Fruit fly (Drosophila melanogaster) whole organism, pupa: ENCODE results near the gene TwdlT.

Experiments used
- CG10348 ChIP-seq: fragments of 200-800 bp; sonication (Bioruptor generic); IDR thresholded peaks from 2 replicates; pipeline ENCODE4 v1.3.6; 2022; ENCODE audit warnings: missing biosample characterization, missing genetic modification characterization
- CG12605 ChIP-seq: fragments of 200-800 bp; sonication (Bioruptor generic); IDR thresholded peaks from 2 replicates; pipeline ENCODE4 v1.3.6; 2022; ENCODE audit warnings: missing biosample characterization, missing genetic modification characterization
- CG13204 ChIP-seq: fragments of 200-800 bp; sonication (Bioruptor generic); optimal IDR thresholded peaks from 2 replicates; lab custom pipeline; 2018; ENCODE audit warnings: missing biosample characterization, mild to moderate bottlenecking, missing genetic modification characterization, moderate library complexity
- CG14655 ChIP-seq: fragments of 200-800 bp; sonication (Bioruptor generic); optimal IDR thresholded peaks from 3 replicates; lab custom pipeline; 2017; ENCODE audit warnings: mild to moderate bottlenecking, missing biosample characterization, missing genetic modification reagents, missing genetic modification characterization
- CG15710 ChIP-seq: fragments of 200-800 bp; sonication (Bioruptor generic); optimal IDR thresholded peaks from 2 replicates; lab custom pipeline; 2018; ENCODE audit warnings: missing biosample characterization, mild to moderate bottlenecking, missing genetic modification characterization, moderate library complexity
- CG17806 ChIP-seq: fragments of 200-800 bp; sonication (Bioruptor generic); optimal IDR thresholded peaks from 2 replicates; lab custom pipeline; 2018; ENCODE audit warnings: missing biosample characterization, mild to moderate bottlenecking, missing genetic modification characterization, moderate library complexity
- CG32121 ChIP-seq: fragments of 200-800 bp; sonication (Bioruptor generic); IDR thresholded peaks from 2 replicates; pipeline ENCODE4 v1.3.6; 2022; ENCODE audit warnings: missing biosample characterization, missing genetic modification characterization
- CG34367 ChIP-seq: fragments of 200-800 bp; sonication (Bioruptor generic); optimal IDR thresholded peaks from 2 replicates; lab custom pipeline; 2018; ENCODE audit warnings: missing biosample characterization, mild to moderate bottlenecking, missing genetic modification characterization
- CG4496 ChIP-seq: fragments of 200-800 bp; sonication (Bioruptor generic); IDR thresholded peaks from 3 replicates; pipeline ENCODE4 v1.3.6; 2022; ENCODE audit warnings: missing biosample characterization, missing genetic modification characterization
- CG8159 ChIP-seq: fragments of 200-800 bp; sonication (Bioruptor generic); optimal IDR thresholded peaks from 3 replicates; lab custom pipeline; 2018; ENCODE audit warnings: missing biosample characterization, mild to moderate bottlenecking, missing genetic modification characterization, moderate library complexity
- CG8301 ChIP-seq: fragments of 200-800 bp; sonication (Bioruptor generic); optimal IDR thresholded peaks from 2 replicates; lab custom pipeline; 2018; ENCODE audit warnings: missing biosample characterization, mild to moderate bottlenecking, missing genetic modification characterization
- CG9948 ChIP-seq: fragments of 200-800 bp; sonication (Bioruptor generic); optimal IDR thresholded peaks from 2 replicates; lab custom pipeline; 2018; ENCODE audit warnings: missing biosample characterization, mild to moderate bottlenecking, missing genetic modification characterization, moderate library complexity
- D1 ChIP-seq: fragments of 200-800 bp; sonication (Bioruptor generic); optimal IDR thresholded peaks from 2 replicates; lab custom pipeline; 2018; ENCODE audit warnings: missing biosample characterization, mild to moderate bottlenecking, missing genetic modification characterization, moderate library complexity
- EcR ChIP-seq: fragments of 200-800 bp; sonication (Bioruptor generic); optimal IDR thresholded peaks from 3 replicates; lab custom pipeline; 2019; ENCODE audit warnings: missing biosample characterization, missing genetic modification characterization, mild to moderate bottlenecking, moderate library complexity, missing genetic modification reagents
- Ets98B ChIP-seq: fragments of 200-800 bp; sonication (Bioruptor generic); IDR thresholded peaks from 2 replicates; pipeline ENCODE4 v1.3.6; 2022; ENCODE audit warnings: missing biosample characterization, missing genetic modification characterization
- Pif1A ChIP-seq: fragments of 200-800 bp; sonication (Bioruptor generic); optimal IDR thresholded peaks from 3 replicates; lab custom pipeline; 2016; ENCODE audit warnings: missing biosample characterization, missing genetic modification characterization
- Pif1B ChIP-seq: fragments of 200-800 bp; sonication (Bioruptor generic); optimal IDR thresholded peaks from 3 replicates; lab custom pipeline; 2016; ENCODE audit warnings: missing biosample characterization, missing genetic modification characterization
- Snoo ChIP-seq: fragments of 200-800 bp; sonication (Bioruptor generic); optimal IDR thresholded peaks from 3 replicates; lab custom pipeline; 2017; ENCODE audit warnings: missing biosample characterization, mild to moderate bottlenecking, missing genetic modification characterization, inconsistent platforms
- fd96Ca ChIP-seq: fragments of 200-800 bp; sonication (Bioruptor generic); IDR thresholded peaks from 3 replicates; pipeline ENCODE4 v1.3.6; 2022; ENCODE audit warnings: missing biosample characterization, missing genetic modification characterization
- gl ChIP-seq: fragments of 200-800 bp; sonication (Bioruptor generic); optimal IDR thresholded peaks from 2 replicates; lab custom pipeline; 2018; ENCODE audit warnings: missing biosample characterization, mild to moderate bottlenecking, missing genetic modification characterization
- rn ChIP-seq: fragments of 200-800 bp; sonication (Bioruptor generic); IDR thresholded peaks from 2 replicates; pipeline ENCODE4 v1.3.6; 2022; ENCODE audit warnings: missing biosample characterization, missing genetic modification characterization

Gene TwdlT

dm6 chr3R:27064099-27064498, 15.1 kb downstream of the TwdlT start, which contains the start of gene Nep5:
Gene Nep5 (minus strand): TSS chr3R:27064199.
- TF ChIP-seq CG14655 (GFP tag; lab: Kevin White, UChicago) (no peak), CG8159 (tag; lab: Kevin White, UChicago) (no peak), D1 (no peak), Ets98B (GFP tag; lab: Robert Waterston, UW) (no peak)

dm6 chr3R:27065136-27065535, 16.1 kb downstream of the TwdlT start, which contains the start of gene CG43935:
Gene CG43935 (plus strand): TSS chr3R:27065436.
- no peak for TF ChIP-seq Snoo (tag; lab: Kevin White, UChicago)
- no peak for TF ChIP-seq D1
- no peak for TF ChIP-seq fd96Ca (GFP tag; lab: Robert Waterston, UW)
- no peak for TF ChIP-seq CG8301 (tag; lab: Kevin White, UChicago)

- TF ChIP-seq rn (GFP tag; lab: Robert Waterston, UW) (no peak), Pif1A (GFP tag; lab: Kevin White, UChicago) (no peak), gl (tag; lab: Kevin White, UChicago) (no peak), CG10348 (GFP tag; lab: Robert Waterston, UW) (no peak), Snoo (tag; lab: Kevin White, UChicago) (no peak), fd96Ca (GFP tag; lab: Robert Waterston, UW) (no peak), CG32121 (GFP tag; lab: Robert Waterston, UW) (no peak), CG12605 (GFP tag; lab: Robert Waterston, UW) (no peak), CG14655 (GFP tag; lab: Kevin White, UChicago) (no peak), CG9948 (tag; lab: Kevin White, UChicago) (no peak), D1 (no peak), CG34367 (no peak), CG8301 (tag; lab: Kevin White, UChicago) (no peak), Ets98B (GFP tag; lab: Robert Waterston, UW) (no peak)
- TF ChIP-seq, all 21 proteins: peak for 0
These were observed 18.3 kb downstream of the TwdlT start for dm6 chr3R:27067362-27067761.

dm6 chr3R:27069201-27069600, 20.2 kb downstream of the TwdlT start:
- TF ChIP-seq CG4496 (GFP tag; lab: Robert Waterston, UW) (0 out of 3 replicates have a peak, but pooled peaks have one; percentile 33), CG17806 (no peak), Pif1B (GFP tag; lab: Kevin White, UChicago) (no peak), fd96Ca (GFP tag; lab: Robert Waterston, UW) (peak; percentile 33; the same call in 1 of the 3 replicates), Pif1A (GFP tag; lab: Kevin White, UChicago) (peak; percentile 44), Snoo (tag; lab: Kevin White, UChicago) (no peak), D1 (no peak), CG8301 (tag; lab: Kevin White, UChicago) (no peak), CG8159 (tag; lab: Kevin White, UChicago) (peak; percentile 34), Ets98B (GFP tag; lab: Robert Waterston, UW) (peak; percentile 26; the same call in 1 of the 2 replicates), CG13204 (GFP tag; lab: Kevin White, UChicago) (no peak), gl (tag; lab: Kevin White, UChicago) (peak; percentile 66), CG12605 (GFP tag; lab: Robert Waterston, UW) (peak; percentile 36; the same call in 1 of the 2 replicates), CG34367 (peak; percentile 57), CG32121 (GFP tag; lab: Robert Waterston, UW) (no peak), CG10348 (GFP tag; lab: Robert Waterston, UW) (no peak), CG14655 (GFP tag; lab: Kevin White, UChicago) (no peak)

- TF ChIP-seq fd96Ca (GFP tag; lab: Robert Waterston, UW): peak; percentile 54; the same call in 1 of the 3 replicates
- TF ChIP-seq CG15710 (tag; lab: Kevin White, UChicago): no peak
- peak; percentile 100 for TF ChIP-seq CG13204 (GFP tag; lab: Kevin White, UChicago)
- TF ChIP-seq CG9948 (tag; lab: Kevin White, UChicago): no peak
- TF ChIP-seq CG8301 (tag; lab: Kevin White, UChicago): no peak
- TF ChIP-seq CG17806: no peak
- TF ChIP-seq D1: no peak
- no peak for TF ChIP-seq Snoo (tag; lab: Kevin White, UChicago)
- peak; percentile 5 for TF ChIP-seq Pif1B (GFP tag; lab: Kevin White, UChicago)
- no peak for TF ChIP-seq CG8159 (tag; lab: Kevin White, UChicago)
- no peak for TF ChIP-seq gl (tag; lab: Kevin White, UChicago)
- TF ChIP-seq CG34367: no peak
- TF ChIP-seq CG12605 (GFP tag; lab: Robert Waterston, UW): peak; percentile 38; the same call in 1 of the 2 replicates
- peak; percentile 48 for TF ChIP-seq EcR (GFP tag; lab: Kevin White, UChicago)
- TF ChIP-seq CG14655 (GFP tag; lab: Kevin White, UChicago): no peak
- no peak for TF ChIP-seq rn (GFP tag; lab: Robert Waterston, UW)
- TF ChIP-seq Ets98B (GFP tag; lab: Robert Waterston, UW): peak; percentile 47; the same call in 1 of the 2 replicates
- no peak; the same call in none of the 2 replicates for TF ChIP-seq CG32121 (GFP tag; lab: Robert Waterston, UW)
- no peak for TF ChIP-seq Pif1A (GFP tag; lab: Kevin White, UChicago)
- TF ChIP-seq CG4496 (GFP tag; lab: Robert Waterston, UW): peak; percentile 69
- no peak for TF ChIP-seq CG10348 (GFP tag; lab: Robert Waterston, UW)
These were observed 21.0 kb downstream of the TwdlT start, which contains the start of gene spz for dm6 chr3R:27069810-27070625. Gene spz (minus strand): TSS chr3R:27070070.
